Fruit fly (Drosophila melanogaster) whole organism, embryonic: ENCODE results near the gene Sf3b3.
A peak's percentile ranks its signal among the peaks of the same experiment; 100 is the strongest.

Source experiments
- Antp ChIP-seq: fragments of 200-800 bp; sonication (Bioruptor generic); optimal IDR thresholded peaks from 3 replicates; lab custom pipeline; 2016; ENCODE audit warnings: missing biosample characterization, missing genetic modification characterization
- CG10321 ChIP-seq: fragments of 200-800 bp; sonication (Bioruptor generic); IDR thresholded peaks from 2 replicates; pipeline ENCODE4 v1.3.6; 2022; ENCODE audit warnings: missing biosample characterization, missing genetic modification characterization
- CG10959 ChIP-seq: fragments of 200-800 bp; sonication (Bioruptor generic); IDR thresholded peaks from 2 replicates; pipeline ENCODE4 v1.3.6; 2022; ENCODE audit warnings: missing biosample characterization, missing genetic modification characterization
- CG13894 ChIP-seq: fragments of 200-800 bp; sonication (Bioruptor generic); optimal IDR thresholded peaks from 3 replicates; lab custom pipeline; 2018; ENCODE audit warnings: missing biosample characterization, mild to moderate bottlenecking, missing genetic modification characterization, moderate library complexity
- CG15479 ChIP-seq: fragments of 200-800 bp; sonication (Bioruptor generic); optimal IDR thresholded peaks from 3 replicates; lab custom pipeline; 2019; ENCODE audit warnings: missing biosample characterization, mild to moderate bottlenecking, missing genetic modification characterization, moderate library complexity
- CG1603 ChIP-seq: fragments of 200-800 bp; sonication (Bioruptor generic); optimal IDR thresholded peaks from 2 replicates; lab custom pipeline; 2019; ENCODE audit warnings: missing biosample characterization, mild to moderate bottlenecking, missing genetic modification characterization, moderate library complexity
- CG17328 ChIP-seq: fragments of 200-800 bp; sonication (Bioruptor generic); IDR thresholded peaks from 2 replicates; pipeline ENCODE4 v1.3.6; 2022; ENCODE audit warnings: missing biosample characterization, missing genetic modification characterization
- CG17829 ChIP-seq: fragments of 200-800 bp; optimal IDR thresholded peaks from 2 replicates; lab custom pipeline; 2019; ENCODE audit warnings: missing biosample characterization, mild to moderate bottlenecking, missing genetic modification characterization, moderate library complexity
- CG17912 ChIP-seq: fragments of 200-800 bp; sonication (Bioruptor generic); optimal IDR thresholded peaks from 2 replicates; lab custom pipeline; 2018; ENCODE audit warnings: missing biosample characterization, mild to moderate bottlenecking, missing genetic modification characterization
- CG2199 ChIP-seq: fragments of 200-800 bp; sonication (Bioruptor generic); IDR thresholded peaks from 3 replicates; pipeline ENCODE4 v1.3.6; 2022; ENCODE audit warnings: missing biosample characterization, missing genetic modification characterization
- CG30431 ChIP-seq: fragments of 200-800 bp; sonication (Bioruptor generic); optimal IDR thresholded peaks from 2 replicates; lab custom pipeline; 2017; ENCODE audit warnings: missing biosample characterization, missing genetic modification characterization
- CG31365 ChIP-seq: fragments of 200-800 bp; sonication (Bioruptor generic); optimal IDR thresholded peaks from 2 replicates; lab custom pipeline; 2018; ENCODE audit warnings: missing biosample characterization, mild to moderate bottlenecking, missing genetic modification characterization
- CG32767 ChIP-seq: fragments of 200-800 bp; sonication (Bioruptor generic); IDR thresholded peaks from 2 replicates; pipeline ENCODE4 v1.3.6; 2022; ENCODE audit warnings: missing biosample characterization, missing genetic modification characterization
- CG4707 ChIP-seq: fragments of 200-800 bp; sonication (Bioruptor generic); optimal IDR thresholded peaks from 2 replicates; lab custom pipeline; 2018; ENCODE audit warnings: missing biosample characterization, mild to moderate bottlenecking, missing genetic modification characterization, moderate library complexity
- CG4854 ChIP-seq: fragments of 200-800 bp; sonication (Bioruptor generic); optimal IDR thresholded peaks from 2 replicates; lab custom pipeline; 2016; ENCODE audit warnings: missing biosample characterization, missing genetic modification characterization, inconsistent platforms
- CG6175 ChIP-seq: fragments of 200-800 bp; sonication (Bioruptor generic); IDR thresholded peaks from 3 replicates; pipeline ENCODE4 v1.3.6; 2022; ENCODE audit warnings: missing biosample characterization, missing genetic modification characterization
- CG6854 ChIP-seq: fragments of 200-800 bp; sonication (Bioruptor generic); optimal IDR thresholded peaks from 3 replicates; lab custom pipeline; 2017; ENCODE audit warnings: missing biosample characterization, mild to moderate bottlenecking, missing genetic modification characterization
- CG7786 ChIP-seq: fragments of 200-800 bp; sonication (Bioruptor generic); optimal IDR thresholded peaks from 2 replicates; lab custom pipeline; 2016; ENCODE audit warnings: missing biosample characterization, missing genetic modification characterization
- CG9817 ChIP-seq: fragments of 200-800 bp; sonication (Bioruptor generic); optimal IDR thresholded peaks from 2 replicates; lab custom pipeline; 2018; ENCODE audit warnings: missing biosample characterization, mild to moderate bottlenecking, missing genetic modification characterization, moderate library complexity
- CG9876 ChIP-seq: fragments of 200-800 bp; sonication (Bioruptor generic); optimal IDR thresholded peaks from 2 replicates; lab custom pipeline; 2016; ENCODE audit warnings: missing biosample characterization, missing genetic modification characterization
- Dll ChIP-seq: fragments of 200-800 bp; sonication (Bioruptor generic); IDR thresholded peaks from 4 replicates; pipeline ENCODE4 v1.3.6; 2022; ENCODE audit warnings: missing biosample characterization, missing genetic modification characterization; ENCODE audit not compliant: partially characterized antibody
- Fer2 ChIP-seq: fragments of 200-800 bp; sonication (Bioruptor generic); optimal IDR thresholded peaks from 2 replicates; lab custom pipeline; 2018; ENCODE audit warnings: missing biosample characterization, mild to moderate bottlenecking, missing genetic modification characterization, moderate library complexity
- HLH3B ChIP-seq: fragments of 200-800 bp; sonication (Bioruptor generic); IDR thresholded peaks from 2 replicates; pipeline ENCODE4 v1.3.6; 2022; ENCODE audit warnings: missing biosample characterization, missing genetic modification characterization
- HLH54F ChIP-seq: fragments of 200-800 bp; sonication (Bioruptor generic); optimal IDR thresholded peaks from 3 replicates; lab custom pipeline; 2016; ENCODE audit warnings: missing biosample characterization, missing genetic modification characterization
- HmgD ChIP-seq: fragments of 200-800 bp; sonication (Bioruptor generic); optimal IDR thresholded peaks from 3 replicates; lab custom pipeline; 2016; ENCODE audit warnings: missing biosample characterization, missing genetic modification characterization
- Hmx ChIP-seq: fragments of 200-800 bp; sonication (Bioruptor generic); optimal IDR thresholded peaks from 2 replicates; lab custom pipeline; 2016; ENCODE audit warnings: missing biosample characterization, missing genetic modification characterization
- Lpt ChIP-seq: fragments of >200 bp; optimal IDR thresholded peaks from 2 replicates; lab custom pipeline; 2018; ENCODE audit warnings: missing biosample characterization, missing genetic modification characterization
- NC2β ChIP-seq: fragments of 200-800 bp; sonication (Bioruptor generic); optimal IDR thresholded peaks from 2 replicates; lab custom pipeline; 2016; ENCODE audit warnings: missing biosample characterization, missing genetic modification characterization
- Sry-δ ChIP-seq: fragments of 200-800 bp; sonication (Bioruptor generic); optimal IDR thresholded peaks from 2 replicates; lab custom pipeline; 2016; ENCODE audit warnings: missing biosample characterization, missing genetic modification characterization
- br ChIP-seq: fragments of >200 bp; optimal IDR thresholded peaks from 2 replicates; lab custom pipeline; 2017
- cad ChIP-seq: fragments of >200 bp; optimal IDR thresholded peaks from 2 replicates; lab custom pipeline; 2017; ENCODE audit warnings: missing biosample characterization, missing genetic modification characterization
- crc ChIP-seq: fragments of 200-800 bp; sonication (Bioruptor generic); optimal IDR thresholded peaks from 2 replicates; lab custom pipeline; 2016; ENCODE audit warnings: missing biosample characterization, missing genetic modification characterization
- dati ChIP-seq: fragments of 200-800 bp; sonication (Bioruptor generic); IDR thresholded peaks from 2 replicates; pipeline ENCODE4 v1.3.6; 2022; ENCODE audit warnings: missing biosample characterization, missing genetic modification characterization
- dpn ChIP-seq, 2 experiments: fragments of 200-800 bp; sonication (Bioruptor generic); optimal IDR thresholded peaks; 3 replicates each; lab custom pipeline; 2016; ENCODE audit warnings: missing biosample characterization in 2 of 2, missing genetic modification characterization in 2 of 2
- dysf ChIP-seq: fragments of 200-800 bp; sonication (Bioruptor generic); IDR thresholded peaks from 3 replicates; pipeline ENCODE4 v1.3.6; 2022; ENCODE audit warnings: missing biosample characterization, missing genetic modification characterization
- emc ChIP-seq: fragments of 200-800 bp; sonication (Bioruptor generic); optimal IDR thresholded peaks from 2 replicates; lab custom pipeline; 2016; ENCODE audit warnings: missing biosample characterization, missing genetic modification characterization
- eve ChIP-seq, 2 experiments: fragments of >200 bp; optimal IDR thresholded peaks; 2 replicates each; lab custom pipeline; 2017; ENCODE audit warnings: missing biosample characterization in 2 of 2, missing genetic modification characterization in 2 of 2
- ftz-f1 ChIP-seq: fragments of 200-800 bp; sonication (Bioruptor generic); optimal IDR thresholded peaks from 2 replicates; lab custom pipeline; 2016; ENCODE audit warnings: missing biosample characterization, missing genetic modification characterization
- gsb ChIP-seq: fragments of 200-800 bp; sonication (Bioruptor generic); IDR thresholded peaks from 2 replicates; pipeline ENCODE4 v1.3.6; 2022; ENCODE audit warnings: missing biosample characterization, missing genetic modification characterization
- lab ChIP-seq: fragments of 200-800 bp; sonication (Bioruptor generic); optimal IDR thresholded peaks from 3 replicates; lab custom pipeline; 2017; ENCODE audit warnings: missing biosample characterization, missing genetic modification characterization, mild to moderate bottlenecking, moderate library complexity, missing genetic modification reagents
- nau ChIP-seq: fragments of 200-800 bp; sonication (Bioruptor generic); optimal IDR thresholded peaks from 3 replicates; lab custom pipeline; 2017; ENCODE audit warnings: missing biosample characterization, mild to moderate bottlenecking, missing genetic modification characterization, missing genetic modification reagents
- nmo ChIP-seq: fragments of 200-800 bp; sonication (Bioruptor generic); optimal IDR thresholded peaks from 2 replicates; lab custom pipeline; 2018; ENCODE audit warnings: missing biosample characterization, mild to moderate bottlenecking, missing genetic modification characterization, moderate library complexity
- nom ChIP-seq: fragments of 200-800 bp; sonication (Bioruptor generic); optimal IDR thresholded peaks from 2 replicates; lab custom pipeline; 2017; ENCODE audit warnings: missing biosample characterization, missing genetic modification characterization, mild to moderate bottlenecking, moderate library complexity, missing genetic modification reagents
- otp ChIP-seq: fragments of 200-800 bp; sonication (Bioruptor generic); IDR thresholded peaks from 3 replicates; pipeline ENCODE4, ENCODE4 v1.3.6; 2022; ENCODE audit warnings: missing biosample characterization, missing genetic modification characterization
- phol ChIP-seq: fragments of 200-800 bp; sonication (Bioruptor generic); optimal IDR thresholded peaks from 3 replicates; lab custom pipeline; 2018; ENCODE audit warnings: missing biosample characterization, mild to moderate bottlenecking, missing genetic modification characterization, moderate library complexity
- pita ChIP-seq: fragments of 200-800 bp; sonication (Bioruptor generic); optimal IDR thresholded peaks from 2 replicates; lab custom pipeline; 2017; ENCODE audit warnings: missing biosample characterization, mild to moderate bottlenecking, missing genetic modification characterization
- sc ChIP-seq, 3 experiments: fragments of >200 bp in 2 of 3; fragments of 200-800 bp in 1 of 3; sonication (Bioruptor generic) in 1 of 3; optimal IDR thresholded peaks; 2 replicates in 2 of 3; 3 replicates in 1 of 3; lab custom pipeline; 2017; ENCODE audit warnings: mild to moderate bottlenecking in 1 of 3, missing biosample characterization in 1 of 3, missing genetic modification characterization in 1 of 3, missing genetic modification reagents in 1 of 3
- sna ChIP-seq: fragments of 200-800 bp; sonication (Bioruptor generic); IDR thresholded peaks from 2 replicates; pipeline ENCODE4 v1.3.6; 2022; ENCODE audit warnings: missing biosample characterization, missing genetic modification characterization; ENCODE audit not compliant: partially characterized antibody
- ttk ChIP-seq: fragments of 200-800 bp; sonication (Bioruptor generic); IDR thresholded peaks from 2 replicates; pipeline ENCODE4 v2.1.2; 2022; ENCODE audit warnings: missing biosample characterization, missing genetic modification characterization
- wdn ChIP-seq: fragments of 200-800 bp; sonication (Bioruptor generic); IDR thresholded peaks from 2 replicates; pipeline ENCODE4 v1.3.6; 2022; ENCODE audit warnings: missing biosample characterization, missing genetic modification characterization

The Sf3b3 gene

DNA sequence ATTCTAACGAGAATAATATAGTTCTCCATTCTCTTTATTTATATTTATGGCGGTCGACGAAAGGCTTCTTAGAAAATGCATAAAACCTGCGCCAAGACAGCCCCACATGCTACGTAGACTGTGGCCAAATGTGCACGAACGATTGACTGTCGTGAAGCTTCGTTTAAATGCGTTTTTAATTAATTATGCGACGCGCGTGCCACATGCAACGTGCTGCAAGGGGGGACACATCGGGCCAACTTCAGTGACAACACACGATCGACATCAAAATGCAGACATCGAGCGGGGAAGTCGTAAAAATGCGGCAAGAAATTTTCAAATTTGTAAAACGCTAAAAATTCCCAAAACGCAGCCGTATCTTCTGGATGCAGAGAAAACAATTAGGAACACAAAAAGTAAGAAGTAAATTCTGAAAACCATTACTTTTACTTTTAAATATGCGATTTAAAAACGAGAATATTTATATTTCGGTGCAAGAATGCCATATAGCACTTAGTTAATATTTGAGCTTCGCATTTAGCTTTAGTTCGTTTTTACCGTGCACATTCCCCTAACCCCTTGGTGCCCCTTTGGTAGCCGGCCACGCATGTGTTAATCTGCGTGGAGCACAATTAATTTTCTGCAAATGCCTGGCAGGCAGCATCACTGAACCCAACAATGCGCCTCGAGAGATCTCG is 33.2 kb downstream of the Sf3b3 start (continued):
- TF ChIP-seq br (lab: Kevin White, UChicago) (no peak), ttk (GFP tag; lab: Robert Waterston, UW) (peak; percentile 53; the same call in 1 of the 2 replicates), Fer2 (tag; lab: Kevin White, UChicago) (no peak), CG10321 (no peak), HmgD (GFP tag; lab: Kevin White, UChicago) (no peak), dpn (GFP tag; optimal IDR thresholded peaks at IDR 0.05; lab: Kevin White, UChicago) (peak in 1 of 2 experiments; percentile 11), CG7786 (GFP tag; lab: Kevin White, UChicago) (no peak), Lpt (GFP tag; lab: Kevin White, UChicago) (no peak), CG2199 (GFP tag; lab: Robert Waterston, UW) (no peak), CG15479 (GFP tag; lab: Kevin White, UChicago) (no peak), otp (GFP tag; lab: Robert Waterston, UW) (peak; percentile 72; the same call in 1 of the 3 replicates), ftz-f1 (GFP tag; lab: Kevin White, UChicago) (no peak), CG30431 (no peak), HLH54F (GFP tag; lab: Kevin White, UChicago) (no peak), nau (no peak), phol (tag; lab: Kevin White, UChicago) (peak; percentile 59), CG17829 (tag; lab: Kevin White, UChicago) (peak; percentile 23), Dll (GFP tag; lab: Robert Waterston, UW) (no peak), lab (GFP tag; lab: Kevin White, UChicago) (no peak), CG17328 (peak; percentile 67; the same call in 1 of the 2 replicates), CG9876 (GFP tag; lab: Kevin White, UChicago) (no peak), dati (GFP tag; lab: Robert Waterston, UW) (no peak), eve (GFP tag; optimal IDR thresholded peaks at IDR 0.05; lab: Kevin White, UChicago) (peak in 1 of 2 experiments; percentile 57), CG9817 (tag; lab: Kevin White, UChicago) (no peak), HLH3B (GFP tag; lab: Robert Waterston, UW) (peak; percentile 65), crc (GFP tag; lab: Kevin White, UChicago) (no peak), CG4854 (no peak), CG17912 (no peak), CG4707 (GFP tag; lab: Kevin White, UChicago) (no peak), nom (GFP tag; lab: Kevin White, UChicago) (peak; percentile 15), CG6175 (no peak), nmo (GFP tag; lab: Kevin White, UChicago) (peak; percentile 48), dysf (GFP tag; lab: Robert Waterston, UW) (peak; percentile 46; the same call in 1 of the 3 replicates), CG6854 (no peak), Hmx (no peak), NC2β (GFP tag; lab: Kevin White, UChicago) (no peak), gsb (GFP tag; lab: Robert Waterston, UW) (no peak), CG10959 (GFP tag; lab: Robert Waterston, UW) (0 out of 2 replicates have a peak, but pooled peaks have one; percentile 17), pita (GFP tag; lab: Kevin White, UChicago) (no peak), sc (optimal IDR thresholded peaks at IDR 0.05; lab: Kevin White, UChicago) (no peak), sc (GFP tag; optimal IDR thresholded peaks at IDR 0.05; lab: Kevin White, UChicago) (no peak), Sry-δ (GFP tag; lab: Kevin White, UChicago) (no peak), CG31365 (no peak), CG13894 (tag; lab: Kevin White, UChicago) (no peak), wdn (GFP tag; lab: Robert Waterston, UW) (no peak), CG32767 (GFP tag; lab: Robert Waterston, UW) (0 out of 2 replicates have a peak, but pooled peaks have one; percentile 36), sna (GFP tag; lab: Robert Waterston, UW) (no peak), cad (GFP tag; lab: Kevin White, UChicago) (no peak), Antp (peak; percentile 5), emc (GFP tag; lab: Kevin White, UChicago) (no peak), CG1603 (tag; lab: Kevin White, UChicago) (peak; percentile 55)
